Fruit fly (Drosophila melanogaster) whole organism, embryonic: ENCODE measurements around the gene Cpr62Ba.

ENCODE experiments used
- Bdp1 ChIP-seq: fragments of 200-800 bp; sonication (Bioruptor generic); optimal IDR thresholded peaks from 3 replicates; lab custom pipeline; 2016; ENCODE audit warnings: missing biosample characterization, missing genetic modification characterization
- CG11093 ChIP-seq: fragments of 200-800 bp; sonication (Bioruptor generic); IDR thresholded peaks from 3 replicates; pipeline ENCODE4 v1.3.6; 2022; ENCODE audit warnings: missing biosample characterization, missing genetic modification characterization
- CG11504 ChIP-seq: fragments of 200-800 bp; sonication (Bioruptor generic); optimal IDR thresholded peaks from 3 replicates; lab custom pipeline; 2019; ENCODE audit warnings: missing biosample characterization, mild to moderate bottlenecking, missing genetic modification characterization, moderate library complexity
- CG12236 ChIP-seq: fragments of 200-800 bp; sonication (Bioruptor generic); optimal IDR thresholded peaks from 2 replicates; lab custom pipeline; 2016; ENCODE audit warnings: missing biosample characterization, missing genetic modification characterization
- CG12299 ChIP-seq: fragments of 200-800 bp; sonication (Bioruptor generic); optimal IDR thresholded peaks from 2 replicates; lab custom pipeline; 2018; ENCODE audit warnings: missing biosample characterization, mild to moderate bottlenecking, missing genetic modification characterization
- CG12391 ChIP-seq: fragments of 200-800 bp; sonication (Bioruptor generic); optimal IDR thresholded peaks from 3 replicates; lab custom pipeline; 2018; ENCODE audit warnings: missing biosample characterization, mild to moderate bottlenecking, missing genetic modification characterization, moderate library complexity
- CG14965 ChIP-seq: fragments of 200-800 bp; sonication (Bioruptor generic); optimal IDR thresholded peaks from 2 replicates; lab custom pipeline; 2016; ENCODE audit warnings: missing biosample characterization, missing genetic modification characterization, borderline replicate concordance
- CG15514 ChIP-seq: fragments of 200-800 bp; sonication (Bioruptor generic); optimal IDR thresholded peaks from 3 replicates; lab custom pipeline; 2017; ENCODE audit warnings: missing biosample characterization, missing genetic modification characterization, mild to moderate bottlenecking, moderate library complexity, missing genetic modification reagents
- CG18011 ChIP-seq: fragments of 200-800 bp; sonication (Bioruptor generic); optimal IDR thresholded peaks from 2 replicates; lab custom pipeline; 2017; ENCODE audit warnings: missing biosample characterization, missing genetic modification characterization, mild to moderate bottlenecking, moderate library complexity, missing genotype
- CG18764 ChIP-seq: fragments of 200-800 bp; sonication (Bioruptor generic); optimal IDR thresholded peaks from 3 replicates; lab custom pipeline; 2016; ENCODE audit warnings: missing biosample characterization, missing genetic modification characterization
- CG2875 ChIP-seq: fragments of 200-800 bp; sonication (Bioruptor generic); optimal IDR thresholded peaks from 2 replicates; lab custom pipeline; 2017; ENCODE audit warnings: missing biosample characterization, mild to moderate bottlenecking, missing genetic modification characterization, missing genetic modification reagents
- CG3281 ChIP-seq: fragments of 200-800 bp; sonication (Bioruptor generic); optimal IDR thresholded peaks from 3 replicates; lab custom pipeline; 2017; ENCODE audit warnings: missing biosample characterization, mild to moderate bottlenecking, missing genetic modification characterization
- CG4328 ChIP-seq: fragments of 200-800 bp; sonication (Bioruptor generic); optimal IDR thresholded peaks from 3 replicates; lab custom pipeline; 2017; ENCODE audit warnings: missing biosample characterization, missing genetic modification reagents, missing genetic modification characterization
- CG5180 ChIP-seq: fragments of 200-800 bp; sonication (Bioruptor generic); optimal IDR thresholded peaks from 3 replicates; lab custom pipeline; 2017; ENCODE audit warnings: missing biosample characterization, missing genetic modification characterization, mild to moderate bottlenecking, moderate library complexity, missing genetic modification reagents
- CG8089 ChIP-seq: fragments of 200-800 bp; sonication (Bioruptor generic); optimal IDR thresholded peaks from 3 replicates; lab custom pipeline; 2016; ENCODE audit warnings: missing biosample characterization, missing genetic modification characterization
- CG8290 ChIP-seq, 3 experiments: fragments of 200-800 bp; sonication (Bioruptor generic); optimal IDR thresholded peaks; 2 replicates each; lab custom pipeline; 2016 to 2019; ENCODE audit warnings: missing biosample characterization in 3 of 3, missing genetic modification characterization in 3 of 3, mild to moderate bottlenecking in 2 of 3, moderate library complexity in 1 of 3
- CG9215 ChIP-seq: fragments of 200-800 bp; sonication (Bioruptor generic); IDR thresholded peaks from 2 replicates; pipeline ENCODE4 v1.3.6; 2022; ENCODE audit warnings: missing biosample characterization, missing genetic modification characterization
- CHES-1-like ChIP-seq: fragments of 200-800 bp; sonication (Bioruptor generic); optimal IDR thresholded peaks from 2 replicates; lab custom pipeline; 2016; ENCODE audit warnings: missing biosample characterization, missing genetic modification characterization
- Camta ChIP-seq: fragments of 200-800 bp; sonication (Bioruptor generic); optimal IDR thresholded peaks from 2 replicates; lab custom pipeline; 2016; ENCODE audit warnings: missing biosample characterization, missing genetic modification characterization
- Chrac-16 ChIP-seq: fragments of 200-800 bp; sonication (Bioruptor generic); optimal IDR thresholded peaks from 3 replicates; lab custom pipeline; 2016; ENCODE audit warnings: missing biosample characterization, missing genetic modification characterization
- D ChIP-seq, 2 experiments: fragments of 200-800 bp in 1 of 2; fragments of >200 bp in 1 of 2; sonication (Bioruptor generic) in 1 of 2; optimal IDR thresholded peaks; 2 replicates in 1 of 2; 3 replicates in 1 of 2; lab custom pipeline; 2017; ENCODE audit warnings: mild to moderate bottlenecking in 1 of 2, missing biosample characterization in 1 of 2, missing genetic modification characterization in 1 of 2, missing genetic modification reagents in 1 of 2
- Deaf1 ChIP-seq: fragments of 200-800 bp; optimal IDR thresholded peaks from 3 replicates; lab custom pipeline; 2019; ENCODE audit warnings: missing biosample characterization, mild to moderate bottlenecking, missing genetic modification characterization, moderate library complexity
- Dfd ChIP-seq, 2 experiments: fragments of >200 bp; optimal IDR thresholded peaks; 2 replicates each; lab custom pipeline; 2017; ENCODE audit warnings: missing biosample characterization in 2 of 2, missing genetic modification characterization in 2 of 2
- Dip3 ChIP-seq: fragments of 200-800 bp; sonication (Bioruptor generic); optimal IDR thresholded peaks from 3 replicates; lab custom pipeline; 2016; ENCODE audit warnings: missing biosample characterization, missing genetic modification characterization
- Drgx ChIP-seq: fragments of 200-800 bp; sonication (Bioruptor generic); IDR thresholded peaks from 2 replicates; pipeline ENCODE4 v1.3.6; 2022; ENCODE audit warnings: missing biosample characterization, missing genetic modification characterization
- HLH4C ChIP-seq: fragments of 200-800 bp; sonication (Bioruptor generic); IDR thresholded peaks from 3 replicates; pipeline ENCODE4 v1.3.6; 2022; ENCODE audit warnings: missing biosample characterization, missing genetic modification characterization; ENCODE audit not compliant: partially characterized antibody
- HLHmδ ChIP-seq: fragments of 200-800 bp; sonication (Bioruptor generic); optimal IDR thresholded peaks from 2 replicates; lab custom pipeline; 2018; ENCODE audit warnings: missing biosample characterization, mild to moderate bottlenecking, missing genetic modification characterization, moderate library complexity
- NC2α ChIP-seq: fragments of 200-800 bp; sonication (Bioruptor generic); optimal IDR thresholded peaks from 2 replicates; lab custom pipeline; 2016; ENCODE audit warnings: missing biosample characterization, missing genetic modification characterization
- NFAT ChIP-seq: fragments of 200-800 bp; sonication (Bioruptor generic); IDR thresholded peaks from 2 replicates; pipeline ENCODE4 v1.3.6; 2022; ENCODE audit warnings: missing biosample characterization, missing genetic modification characterization
- Ravus ChIP-seq: fragments of 200-800 bp; sonication (Bioruptor generic); IDR thresholded peaks from 2 replicates; pipeline ENCODE4 v1.3.6; 2022; ENCODE audit warnings: missing biosample characterization, missing genetic modification characterization
- Rfx ChIP-seq: fragments of 200-800 bp; sonication (Bioruptor generic); IDR thresholded peaks from 2 replicates; pipeline ENCODE4 v1.3.6; 2022; ENCODE audit warnings: missing biosample characterization, missing genetic modification characterization
- Sox100B ChIP-seq: fragments of 200-800 bp; sonication (Bioruptor generic); optimal IDR thresholded peaks from 3 replicates; lab custom pipeline; 2018; ENCODE audit warnings: missing biosample characterization, mild to moderate bottlenecking, missing genetic modification characterization
- Sox102F ChIP-seq: fragments of 200-800 bp; sonication (Bioruptor generic); optimal IDR thresholded peaks from 2 replicates; lab custom pipeline; 2018; ENCODE audit warnings: missing biosample characterization, mild to moderate bottlenecking, missing genetic modification characterization, moderate library complexity
- Stat92E ChIP-seq, 3 experiments: fragments of >200 bp in 2 of 3; fragments of 200-800 bp in 1 of 3; sonication (Bioruptor generic) in 1 of 3; optimal IDR thresholded peaks; 2 replicates each; lab custom pipeline; 2017 to 2019; ENCODE audit warnings: missing biosample characterization in 3 of 3, missing genetic modification characterization in 3 of 3, mild to moderate bottlenecking in 1 of 3, moderate library complexity in 1 of 3
- ac ChIP-seq: fragments of 200-800 bp; sonication (Bioruptor generic); optimal IDR thresholded peaks from 3 replicates; lab custom pipeline; 2017; ENCODE audit warnings: missing biosample characterization, mild to moderate bottlenecking, missing genetic modification characterization
- bab2 ChIP-seq: fragments of 200-800 bp; sonication (Bioruptor generic); optimal IDR thresholded peaks from 2 replicates; lab custom pipeline; 2016; ENCODE audit warnings: missing biosample characterization, missing genetic modification characterization
- corto ChIP-seq: fragments of 200-800 bp; sonication (Bioruptor generic); optimal IDR thresholded peaks from 2 replicates; lab custom pipeline; 2016; ENCODE audit warnings: missing biosample characterization, mild to moderate bottlenecking, missing genetic modification characterization, moderate library complexity
- disco-r ChIP-seq: fragments of 200-800 bp; sonication (Bioruptor generic); optimal IDR thresholded peaks from 2 replicates; lab custom pipeline; 2016; ENCODE audit warnings: missing biosample characterization, missing genetic modification characterization
- dm ChIP-seq: fragments of 200-800 bp; sonication (Bioruptor generic); optimal IDR thresholded peaks from 3 replicates; lab custom pipeline; 2016; ENCODE audit warnings: missing biosample characterization, missing genetic modification characterization
- gfzf ChIP-seq: fragments of 200-800 bp; sonication (Bioruptor generic); optimal IDR thresholded peaks from 2 replicates; lab custom pipeline; 2016; ENCODE audit warnings: missing biosample characterization, mild to moderate bottlenecking, missing genetic modification characterization, moderate library complexity
- her ChIP-seq: fragments of 200-800 bp; sonication (Bioruptor generic); optimal IDR thresholded peaks from 2 replicates; lab custom pipeline; 2016; ENCODE audit warnings: missing biosample characterization, missing genetic modification characterization
- kni ChIP-seq: fragments of 200-800 bp; sonication (Bioruptor generic); optimal IDR thresholded peaks from 3 replicates; lab custom pipeline; 2017; ENCODE audit warnings: mild to moderate bottlenecking, missing biosample characterization, missing genetic modification reagents, missing genetic modification characterization
- mam ChIP-seq: fragments of 200-800 bp; sonication (Bioruptor generic); optimal IDR thresholded peaks from 3 replicates; lab custom pipeline; 2016; ENCODE audit warnings: missing biosample characterization, missing genetic modification characterization
- pum ChIP-seq: fragments of 200-800 bp; sonication (Bioruptor generic); optimal IDR thresholded peaks from 2 replicates; lab custom pipeline; 2016; ENCODE audit warnings: missing biosample characterization, missing genetic modification characterization
- sisA ChIP-seq: fragments of 200-800 bp; sonication (Bioruptor generic); IDR thresholded peaks from 2 replicates; pipeline ENCODE4 v1.3.6; 2022; ENCODE audit warnings: missing biosample characterization, missing genetic modification characterization
- sqz ChIP-seq: fragments of 200-800 bp; sonication (Bioruptor generic); optimal IDR thresholded peaks from 3 replicates; lab custom pipeline; 2018; ENCODE audit warnings: missing biosample characterization, mild to moderate bottlenecking, missing genetic modification characterization
- stc ChIP-seq: fragments of 200-800 bp; sonication (Bioruptor generic); IDR thresholded peaks from 2 replicates; pipeline ENCODE4 v1.3.6; 2022; ENCODE audit warnings: missing biosample characterization, missing genetic modification characterization
- stwl ChIP-seq: fragments of 200-800 bp; sonication (Bioruptor generic); optimal IDR thresholded peaks from 3 replicates; lab custom pipeline; 2018; ENCODE audit warnings: missing biosample characterization, mild to moderate bottlenecking, missing genetic modification characterization, moderate library complexity

Cpr62Ba gene

dm6 chr3L:1794164-1794942 is 37.2 kb downstream of the Cpr62Ba start (continued):
- no peak for TF ChIP-seq CG11093 (GFP tag; lab: Robert Waterston, UW)
- TF ChIP-seq CG8290 (GFP tag; optimal IDR thresholded peaks at IDR 0.05; lab: Kevin White, UChicago) = no peak
- TF ChIP-seq CG8290 (tag; optimal IDR thresholded peaks at IDR 0.05; lab: Kevin White, UChicago) = no peak
- TF ChIP-seq CG3281 (GFP tag; lab: Kevin White, UChicago) = peak; percentile 57
- TF ChIP-seq CG2875 (GFP tag; lab: Kevin White, UChicago) = no peak
- TF ChIP-seq Rfx (GFP tag; lab: Robert Waterston, UW) = peak; percentile 56; the same call in 1 of the 2 replicates
- no peak for TF ChIP-seq NFAT (GFP tag; lab: Robert Waterston, UW)
- no peak for TF ChIP-seq CG14965 (GFP tag; lab: Kevin White, UChicago)
- no peak for TF ChIP-seq CG9215 (GFP tag; lab: Robert Waterston, UW)
- TF ChIP-seq sqz = peak; percentile 92
- TF ChIP-seq gfzf (GFP tag; lab: Kevin White, UChicago) = no peak
- TF ChIP-seq her (GFP tag; lab: Kevin White, UChicago) = peak; percentile 41
- TF ChIP-seq CG18011 (GFP tag; lab: Kevin White, UChicago) = no peak
- TF ChIP-seq Dfd (GFP tag; optimal IDR thresholded peaks at IDR 0.05; lab: Kevin White, UChicago) = no peak
- TF ChIP-seq pum (GFP tag; lab: Kevin White, UChicago) = no peak
- no peak for TF ChIP-seq Deaf1
- no peak for TF ChIP-seq CG18764
- TF ChIP-seq ac (GFP tag; lab: Kevin White, UChicago) = no peak
- TF ChIP-seq kni (GFP tag; lab: Kevin White, UChicago) = peak; percentile 64
- no peak for TF ChIP-seq Ravus
- TF ChIP-seq Camta = no peak
- peak; percentile 47 for TF ChIP-seq CG5180 (GFP tag; lab: Kevin White, UChicago)
- peak; percentile 17 for TF ChIP-seq D (optimal IDR thresholded peaks at IDR 0.05; lab: Kevin White, UChicago)
- no peak for TF ChIP-seq D (GFP tag; optimal IDR thresholded peaks at IDR 0.05; lab: Kevin White, UChicago)
- no peak for TF ChIP-seq Bdp1 (GFP tag; lab: Kevin White, UChicago)
- no peak for TF ChIP-seq bab2 (GFP tag; lab: Kevin White, UChicago)
- TF ChIP-seq stc = no peak
- no peak for TF ChIP-seq Sox100B (GFP tag; lab: Kevin White, UChicago)
- no peak for TF ChIP-seq HLH4C
- TF ChIP-seq Drgx (GFP tag; lab: Robert Waterston, UW) = 0 out of 2 replicates have a peak, but pooled peaks have one; percentile 19
- TF ChIP-seq sisA = no peak
- no peak for TF ChIP-seq Sox102F (GFP tag; lab: Kevin White, UChicago)
- TF ChIP-seq disco-r (GFP tag; lab: Kevin White, UChicago) = no peak
- no peak for TF ChIP-seq CG12299 (tag; lab: Kevin White, UChicago)
- TF ChIP-seq Stat92E (GFP tag; optimal IDR thresholded peaks at IDR 0.05; lab: Kevin White, UChicago) = no peak
- peak; percentile 20 for TF ChIP-seq CG4328 (GFP tag; lab: Kevin White, UChicago)
- no peak for TF ChIP-seq NC2α (GFP tag; lab: Kevin White, UChicago)
- TF ChIP-seq mam = no peak
- TF ChIP-seq Dip3 = no peak
- no peak for TF ChIP-seq Chrac-16 (GFP tag; lab: Kevin White, UChicago)
- TF ChIP-seq CG15514 (GFP tag; lab: Kevin White, UChicago) = peak; percentile 49
- peak; percentile 32 for TF ChIP-seq CHES-1-like (GFP tag; lab: Kevin White, UChicago)
- TF ChIP-seq stwl (tag; lab: Kevin White, UChicago) = no peak
- no peak for TF ChIP-seq CG11504 (tag; lab: Kevin White, UChicago)
- TF ChIP-seq HLHmδ (GFP tag; lab: Kevin White, UChicago) = peak; percentile 26
- TF ChIP-seq dm (GFP tag; lab: Kevin White, UChicago) = no peak
- TF ChIP-seq CG12236 = no peak
- no peak for TF ChIP-seq CG12391 (tag; lab: Kevin White, UChicago)
- TF ChIP-seq CG8089 (GFP tag; lab: Kevin White, UChicago) = no peak
- TF ChIP-seq corto = no peak
